Fruit fly (Drosophila melanogaster) Kc167 (cell line): ENCODE measurements around the gene janA.

Experiments
- Myc ChIP-seq: fragments of >200 bp; optimal IDR thresholded peaks from 2 replicates; lab custom pipeline; 2017; ENCODE audit warnings: missing external identifiers
- psq ChIP-seq: fragments of >200 bp; optimal IDR thresholded peaks from 2 replicates; lab custom pipeline; 2017; ENCODE audit warnings: missing external identifiers
- ttk ChIP-seq: sonication (Bioruptor generic); optimal IDR thresholded peaks from 2 replicates; lab custom pipeline; 2017; ENCODE audit warnings: missing external identifiers

- TF ChIP-seq psq (lab: Kevin White, UChicago) (no peak), Myc (lab: Kevin White, UChicago) (no peak), ttk (no peak)
Observed at dm6 chr3R:30022452-30023028, 16.8 kb downstream of the janA start, which contains the start of the genes RpS28a and Axn.
